Fruit fly (Drosophila melanogaster): ENCODE measurements around the gene Ctl2.

Ctl2 gene

dm6 chr3R:29122817-29123611, at the start of gene Ctl2, which contains the start of gene yem (continued):
- peak; percentile 77 for TF ChIP-seq CG32006 (GFP tag; optimal IDR thresholded peaks at IDR 0.05)
- TF ChIP-seq topi (GFP tag; optimal IDR thresholded peaks at IDR 0.05), result peak; percentile 75
- no peak for TF ChIP-seq net (GFP tag; optimal IDR thresholded peaks at IDR 0.05)
- TF ChIP-seq Sox15 (GFP tag; optimal IDR thresholded peaks at IDR 0.05), result peak; percentile 69
- TF ChIP-seq CG11902 (GFP tag; optimal IDR thresholded peaks at IDR 0.05), result peak; percentile 50
- TF ChIP-seq Ets96B (tag; optimal IDR thresholded peaks at IDR 0.05), result peak; percentile 25
- TF ChIP-seq ss (GFP tag; optimal IDR thresholded peaks at IDR 0.05), result peak in 1 of 2 experiments; percentile 9
- TF ChIP-seq CG3919 (GFP tag; optimal IDR thresholded peaks at IDR 0.05), result peak; percentile 62
- peak; percentile 86 for TF ChIP-seq esn (GFP tag; optimal IDR thresholded peaks at IDR 0.05)
- peak; percentile 30 for TF ChIP-seq Hr38 (GFP tag; optimal IDR thresholded peaks at IDR 0.05)

dm6 chr3R:29074001-29074609, 49.1 kb upstream of the Ctl2 start:
- no peak for TF ChIP-seq cyc (GFP tag; optimal IDR thresholded peaks at IDR 0.05)
- no peak for TF ChIP-seq Ets96B (tag; optimal IDR thresholded peaks at IDR 0.05)
- peak; percentile 88 for TF ChIP-seq fkh (GFP tag; optimal IDR thresholded peaks at IDR 0.05)
- TF ChIP-seq esn (GFP tag; optimal IDR thresholded peaks at IDR 0.05), result peak; percentile 27
- peak in 1 of 2 experiments; percentile 45 for TF ChIP-seq salr (GFP tag; optimal IDR thresholded peaks at IDR 0.05)
- no peak for TF ChIP-seq Met (GFP tag; optimal IDR thresholded peaks at IDR 0.05)
- TF ChIP-seq CG7368 (GFP tag; optimal IDR thresholded peaks at IDR 0.05), result peak; percentile 10
- no peak for TF ChIP-seq CG32006 (GFP tag; optimal IDR thresholded peaks at IDR 0.05)
- TF ChIP-seq fd59A (GFP tag; optimal IDR thresholded peaks at IDR 0.05), result no peak
- no peak for TF ChIP-seq Gug (GFP tag; IDR thresholded peaks at IDR 0.05)
- peak; percentile 35; the same call in 1 of the 2 replicates for TF ChIP-seq CG15336 (GFP tag; IDR thresholded peaks at IDR 0.05)
- no peak for TF ChIP-seq Hr39 (GFP tag; optimal IDR thresholded peaks at IDR 0.05)
- no peak for TF ChIP-seq dac (GFP tag; optimal IDR thresholded peaks at IDR 0.05)
- TF ChIP-seq Sox102F (GFP tag; optimal IDR thresholded peaks at IDR 0.05), result peak; percentile 44
- peak; percentile 55 for TF ChIP-seq Blimp-1 (GFP tag; optimal IDR thresholded peaks at IDR 0.05)
- no peak for TF ChIP-seq fd85E (GFP tag; optimal IDR thresholded peaks at IDR 0.05)
- peak; percentile 57 for TF ChIP-seq CG6808 (GFP tag; optimal IDR thresholded peaks at IDR 0.05)
- peak; percentile 7 for TF ChIP-seq topi (GFP tag; optimal IDR thresholded peaks at IDR 0.05)
- 0 out of 3 replicates have a peak, but pooled peaks have one; percentile 29 for TF ChIP-seq CG6163 (GFP tag; IDR thresholded peaks at IDR 0.05)
- no peak for TF ChIP-seq CG31627 (GFP tag; optimal IDR thresholded peaks at IDR 0.05)
- TF ChIP-seq CG6792 (GFP tag; optimal IDR thresholded peaks at IDR 0.05), result no peak
- no peak for TF ChIP-seq CG11294 (GFP tag; IDR thresholded peaks at IDR 0.05)
- no peak for TF ChIP-seq lz (GFP tag; optimal IDR thresholded peaks at IDR 0.05)
- no peak for TF ChIP-seq CG8319 (GFP tag; optimal IDR thresholded peaks at IDR 0.05)
- TF ChIP-seq Hr4 (GFP tag; optimal IDR thresholded peaks at IDR 0.05), result no peak
- no peak for TF ChIP-seq Sox15 (GFP tag; optimal IDR thresholded peaks at IDR 0.05)
- no peak for TF ChIP-seq CG16779 (tag; optimal IDR thresholded peaks at IDR 0.05)
- no peak for TF ChIP-seq CG11762 (GFP tag; optimal IDR thresholded peaks at IDR 0.05; ENCODE audit: insufficient read depth)
- TF ChIP-seq net (GFP tag; optimal IDR thresholded peaks at IDR 0.05), result peak; percentile 20
- peak; percentile 56 for TF ChIP-seq Sox14 (GFP tag; optimal IDR thresholded peaks at IDR 0.05)
- TF ChIP-seq eg (GFP tag; IDR thresholded peaks at IDR 0.05), result 0 out of 3 replicates have a peak, but pooled peaks have one; percentile 45
- no peak for TF ChIP-seq Smox (GFP tag; optimal IDR thresholded peaks at IDR 0.05)
- TF ChIP-seq CG1621 (tag; optimal IDR thresholded peaks at IDR 0.05), result peak; percentile 27
- no peak for TF ChIP-seq CG4318 (GFP tag; optimal IDR thresholded peaks at IDR 0.05)
- peak; percentile 95 for TF ChIP-seq svp (GFP tag)
- TF ChIP-seq vri (GFP tag; optimal IDR thresholded peaks at IDR 0.05), result peak; percentile 66
- TF ChIP-seq dsx (GFP tag; optimal IDR thresholded peaks at IDR 0.05; ENCODE audit: poor library complexity, severe bottlenecking), result peak; percentile 57
- peak; percentile 68 for TF ChIP-seq Eip78C (GFP tag)
- TF ChIP-seq CG10631 (GFP tag; optimal IDR thresholded peaks at IDR 0.05), result no peak
- peak; percentile 19 for TF ChIP-seq CG10669 (GFP tag; optimal IDR thresholded peaks at IDR 0.05)
- TF ChIP-seq CG3032 (tag; optimal IDR thresholded peaks at IDR 0.05), result peak; percentile 25
- no peak for TF ChIP-seq Eip93F (GFP tag; optimal IDR thresholded peaks at IDR 0.05)

All from whole organism, prepupa.